Fruit fly (Drosophila melanogaster) whole organism, wandering third instar larva: ENCODE results near the gene CG5103.

Experiments used
- Abd-B ChIP-seq: fragments of >200 bp; optimal IDR thresholded peaks from 2 replicates; lab custom pipeline; 2017; ENCODE audit warnings: missing biosample characterization, missing genetic modification characterization
- CrebA ChIP-seq: fragments of 200-800 bp; sonication (Bioruptor generic); optimal IDR thresholded peaks from 2 replicates; lab custom pipeline; 2016; ENCODE audit warnings: missing biosample characterization, mild to moderate bottlenecking, missing genetic modification characterization, borderline replicate concordance
- Dfd ChIP-seq: fragments of >200 bp; optimal IDR thresholded peaks from 2 replicates; lab custom pipeline; 2017; ENCODE audit warnings: missing biosample characterization, missing genetic modification characterization
- Mio ChIP-seq: sonication (Bioruptor generic); optimal IDR thresholded peaks from 2 replicates; lab custom pipeline; 2016; ENCODE audit warnings: missing biosample characterization, missing genetic modification characterization
- foxo ChIP-seq, 2 experiments: fragments of 200-800 bp; sonication (Bioruptor generic); optimal IDR thresholded peaks; 2 replicates in 1 of 2; 3 replicates in 1 of 2; lab custom pipeline; 2016 to 2017; ENCODE audit warnings: missing biosample characterization in 2 of 2, missing genetic modification characterization in 2 of 2
- fru ChIP-seq: fragments of 200-800 bp; sonication (Bioruptor generic); optimal IDR thresholded peaks from 3 replicates; lab custom pipeline; 2016; ENCODE audit warnings: missing biosample characterization, mild to moderate bottlenecking, missing genetic modification characterization
- h ChIP-seq: fragments of 200-800 bp; sonication (Bioruptor generic); optimal IDR thresholded peaks from 3 replicates; lab custom pipeline; 2016; ENCODE audit warnings: missing biosample characterization, mild to moderate bottlenecking, missing genetic modification characterization
- tai ChIP-seq: sonication (Bioruptor generic); optimal IDR thresholded peaks from 2 replicates; lab custom pipeline; 2016; ENCODE audit warnings: missing biosample characterization, missing genetic modification characterization

dm6 chr3L:18296452-18296851 is 2.4 kb upstream of the CG5103 start:
- TF ChIP-seq Mio (no peak), tai (no peak), CrebA (no peak), Abd-B (GFP tag; lab: Kevin White, UChicago) (no peak), fru (GFP tag; lab: Kevin White, UChicago) (no peak), h (no peak), foxo (GFP tag; optimal IDR thresholded peaks at IDR 0.05; lab: Kevin White, UChicago) (no peak), Dfd (GFP tag; lab: Kevin White, UChicago) (no peak)
